Worm (Caenorhabditis elegans) whole organism, L1 larva: Measurements from ENCODE around the gene srd-4.

Experiments
- C16A3.4 ChIP-seq: fragments of 150-350 bp; optimal IDR thresholded peaks from 2 replicates; lab custom pipeline; 2014; ENCODE audit warnings: missing biosample characterization, missing genetic modification characterization
- C34B4.2 ChIP-seq: sonication (generic microtip); optimal IDR thresholded peaks from 2 replicates; lab custom pipeline; 2017; ENCODE audit warnings: mild to moderate bottlenecking, missing genetic modification characterization, missing compliant biosample characterization
- aha-1 ChIP-seq: fragments of 150-350 bp; optimal IDR thresholded peaks from 2 replicates; lab custom pipeline; 2014; ENCODE audit warnings: missing biosample characterization, missing genetic modification characterization
- ama-1 ChIP-seq: fragments of 150-350 bp; optimal IDR thresholded peaks from 2 replicates; lab custom pipeline; 2014
- blmp-1 ChIP-seq: fragments of 150-350 bp; optimal IDR thresholded peaks from 2 replicates; lab custom pipeline; 2014; ENCODE audit warnings: missing biosample characterization, missing genetic modification characterization
- ceh-63 ChIP-seq: fragments of 200-800 bp; sonication (Bioruptor generic); optimal IDR thresholded peaks from 2 replicates; lab custom pipeline; 2018; ENCODE audit warnings: mild to moderate bottlenecking, missing genetic modification characterization, missing compliant biosample characterization
- ceh-82 ChIP-seq, 3 experiments: fragments of 150-350 bp in 1 of 3; sonication (generic microtip) in 2 of 3; optimal IDR thresholded peaks; 2 replicates each; lab custom pipeline; 2014 to 2017; ENCODE audit warnings: missing biosample characterization in 3 of 3, missing genetic modification characterization in 3 of 3
- dpl-1 ChIP-seq, 3 experiments: fragments of 150-350 bp in 2 of 3; sonication (generic microtip) in 1 of 3; optimal IDR thresholded peaks; 2 replicates each; lab custom pipeline; 2014 to 2017; ENCODE audit warnings: missing biosample characterization in 3 of 3, missing genetic modification characterization in 3 of 3, missing genetic modification reagents in 3 of 3
- dsc-1 ChIP-seq: sonication (generic microtip); optimal IDR thresholded peaks from 2 replicates; lab custom pipeline; 2016; ENCODE audit warnings: mild to moderate bottlenecking, missing genetic modification characterization, missing compliant biosample characterization
- efl-1 ChIP-seq, 4 experiments: fragments of 150-350 bp; optimal IDR thresholded peaks in 3 of 4; peaks in 1 of 4; 1 replicate in 1 of 4; 2 replicates in 3 of 4; lab custom pipeline; 2014; ENCODE audit warnings: missing biosample characterization in 2 of 4, missing genetic modification characterization in 2 of 4, missing genetic modification reagents in 2 of 4
- egl-27 ChIP-seq, 2 experiments: fragments of 150-350 bp in 1 of 2; sonication (generic microtip); optimal IDR thresholded peaks; 3 replicates each; lab custom pipeline; 2017 to 2018; ENCODE audit warnings: missing biosample characterization in 2 of 2, missing genetic modification characterization in 2 of 2, missing genetic modification reagents in 2 of 2
- elt-2 ChIP-seq: sonication (generic microtip); optimal IDR thresholded peaks from 2 replicates; lab custom pipeline; 2016; ENCODE audit warnings: missing genetic modification characterization, mild to moderate bottlenecking, inconsistent platforms, missing compliant biosample characterization, missing genetic modification reagents
- elt-3 ChIP-seq, 6 experiments: fragments of 150-350 bp in 1 of 6; sonication (generic microtip); optimal IDR thresholded peaks; 2 replicates each; lab custom pipeline; 2017 to 2018; ENCODE audit warnings: missing biosample characterization in 6 of 6, missing genetic modification characterization in 6 of 6, inconsistent platforms in 1 of 6
- fkh-4 ChIP-seq: sonication (generic microtip); optimal IDR thresholded peaks from 2 replicates; lab custom pipeline; 2016; ENCODE audit warnings: missing compliant biosample characterization, missing genetic modification characterization, borderline replicate concordance
- fkh-8 ChIP-seq: sonication (generic microtip); optimal IDR thresholded peaks from 2 replicates; lab custom pipeline; 2016; ENCODE audit warnings: mild to moderate bottlenecking, missing genetic modification characterization, missing compliant biosample characterization
- fos-1 ChIP-seq: fragments of 150-350 bp; optimal IDR thresholded peaks from 2 replicates; lab custom pipeline; 2014; ENCODE audit warnings: missing biosample characterization, missing genetic modification characterization
- grh-1 ChIP-seq: fragments of 200-800 bp; sonication (Bioruptor generic); IDR thresholded peaks from 2 replicates; pipeline ENCODE4 v1.3.6; 2022; ENCODE audit warnings: missing genetic modification reagents, missing genetic modification characterization, missing compliant biosample characterization
- hlh-4 ChIP-seq: sonication (generic microtip); optimal IDR thresholded peaks from 2 replicates; lab custom pipeline; 2016; ENCODE audit warnings: mild to moderate bottlenecking, missing genetic modification characterization, missing compliant biosample characterization
- irx-1 ChIP-seq: sonication (generic microtip); optimal IDR thresholded peaks from 2 replicates; lab custom pipeline; 2016; ENCODE audit warnings: missing genetic modification characterization, missing compliant biosample characterization
- isw-1 ChIP-seq: fragments of 200-800 bp; sonication (Bioruptor generic); IDR thresholded peaks from 2 replicates; pipeline ENCODE4 v1.3.6; 2022; ENCODE audit warnings: missing genetic modification characterization, missing compliant biosample characterization
- lin-13 ChIP-seq: fragments of 150-350 bp; optimal IDR thresholded peaks from 2 replicates; lab custom pipeline; 2014; ENCODE audit warnings: missing biosample characterization, missing genetic modification reagents, missing genetic modification characterization
- lin-14 ChIP-seq: fragments of 200-800 bp; sonication (Bioruptor generic); optimal IDR thresholded peaks from 2 replicates; lab custom pipeline; 2018; ENCODE audit warnings: mild to moderate bottlenecking, missing genetic modification characterization, moderate library complexity, missing compliant biosample characterization
- lin-35 ChIP-seq, 2 experiments: fragments of 150-350 bp; optimal IDR thresholded peaks; 2 replicates each; lab custom pipeline; 2014; ENCODE audit warnings: missing biosample characterization in 2 of 2, missing genetic modification characterization in 2 of 2, missing genetic modification reagents in 2 of 2
- lin-39 ChIP-seq: fragments of 150-350 bp; optimal IDR thresholded peaks from 2 replicates; lab custom pipeline; 2014; ENCODE audit warnings: missing biosample characterization, missing genetic modification reagents, missing genetic modification characterization
- mdl-1 ChIP-seq, 2 experiments: fragments of 150-350 bp; optimal IDR thresholded peaks; 2 replicates each; lab custom pipeline; 2014 to 2017; ENCODE audit warnings: missing biosample characterization in 2 of 2, missing genetic modification characterization in 2 of 2, inconsistent platforms in 1 of 2
- nhr-11 ChIP-seq: fragments of 150-350 bp; optimal IDR thresholded peaks from 2 replicates; lab custom pipeline; 2014; ENCODE audit warnings: missing biosample characterization, missing genetic modification characterization
- nhr-237 ChIP-seq: fragments of 150-350 bp; optimal IDR thresholded peaks from 2 replicates; lab custom pipeline; 2014; ENCODE audit warnings: missing biosample characterization, missing genetic modification characterization
- nhr-28 ChIP-seq: fragments of 150-350 bp; optimal IDR thresholded peaks from 2 replicates; lab custom pipeline; 2014; ENCODE audit warnings: missing biosample characterization, missing genetic modification characterization
- nhr-47 ChIP-seq: sonication (generic microtip); optimal IDR thresholded peaks from 2 replicates; lab custom pipeline; 2016; ENCODE audit warnings: mild to moderate bottlenecking, missing genetic modification characterization, moderate library complexity, missing compliant biosample characterization
- nhr-71 ChIP-seq: sonication (generic microtip); optimal IDR thresholded peaks from 2 replicates; lab custom pipeline; 2016; ENCODE audit warnings: mild to moderate bottlenecking, missing genetic modification characterization, moderate library complexity, missing compliant biosample characterization
- pag-3 ChIP-seq: sonication (generic microtip); optimal IDR thresholded peaks from 2 replicates; lab custom pipeline; 2017; ENCODE audit warnings: missing genetic modification characterization, mild to moderate bottlenecking, missing compliant biosample characterization, antibody characterized with exemption, borderline replicate concordance; ENCODE audit not compliant: insufficient read depth
- pax-3 ChIP-seq: fragments of 200-800 bp; sonication (Bioruptor generic); optimal IDR thresholded peaks from 2 replicates; lab custom pipeline; 2018; ENCODE audit warnings: mild to moderate bottlenecking, missing genetic modification characterization, moderate library complexity, missing compliant biosample characterization
- pqm-1 ChIP-seq: sonication (generic microtip); optimal IDR thresholded peaks from 3 replicates; lab custom pipeline; 2017; ENCODE audit warnings: missing biosample characterization, missing genetic modification characterization
- rnt-1 ChIP-seq: sonication (generic microtip); optimal IDR thresholded peaks from 2 replicates; lab custom pipeline; 2016; ENCODE audit warnings: mild to moderate bottlenecking, missing genetic modification characterization, moderate library complexity, missing compliant biosample characterization
- snpc-4 ChIP-seq: fragments of 150-350 bp; optimal IDR thresholded peaks from 2 replicates; lab custom pipeline; 2014; ENCODE audit warnings: missing biosample characterization, missing genetic modification characterization
- sup-37 ChIP-seq: fragments of 200-800 bp; sonication (Bioruptor generic); optimal IDR thresholded peaks from 2 replicates; lab custom pipeline; 2018; ENCODE audit warnings: mild to moderate bottlenecking, missing genetic modification characterization, missing compliant biosample characterization
- swsn-7 ChIP-seq: sonication (generic microtip); optimal IDR thresholded peaks from 2 replicates; lab custom pipeline; 2016; ENCODE audit warnings: missing genetic modification characterization, missing compliant biosample characterization
- tlp-1 ChIP-seq: fragments of 150-350 bp; optimal IDR thresholded peaks from 2 replicates; lab custom pipeline; 2014; ENCODE audit warnings: missing biosample characterization, missing genetic modification characterization
- unc-98 ChIP-seq: fragments of 200-800 bp; sonication (Bioruptor generic); IDR thresholded peaks from 2 replicates; pipeline ENCODE4 v1.3.6; 2022; ENCODE audit warnings: missing genetic modification characterization, missing compliant biosample characterization
- vab-15 ChIP-seq: sonication (generic microtip); optimal IDR thresholded peaks from 2 replicates; lab custom pipeline; 2017; ENCODE audit warnings: missing genotype, mild to moderate bottlenecking, missing genetic modification characterization, missing compliant biosample characterization
- zag-1 ChIP-seq: fragments of 150-350 bp; optimal IDR thresholded peaks from 2 replicates; lab custom pipeline; 2014; ENCODE audit warnings: missing biosample characterization, missing genetic modification characterization

srd-4 gene

ce11 chrV:12196659-12197058, 11.9 kb downstream of the srd-4 start:
- TF ChIP-seq grh-1 (GFP tag; lab: Robert Waterston, UW): no peak
- no peak for TF ChIP-seq nhr-237
- no peak for TF ChIP-seq efl-1 (optimal IDR thresholded peaks at IDR 0.05; lab: Kevin White, UChicago)
- TF ChIP-seq efl-1 (GFP tag; optimal IDR thresholded peaks at IDR 0.05 in 1 of 2; lab: Kevin White, UChicago): peak in 1 of 2 experiments; percentile 56
- no peak for TF ChIP-seq fkh-8
- no peak for TF ChIP-seq blmp-1 (tag; lab: Kevin White, UChicago)
- peak; percentile 19 for TF ChIP-seq lin-14 (GFP tag; lab: Kevin White, UChicago)
- TF ChIP-seq lin-13: no peak
- TF ChIP-seq elt-3 (tag; optimal IDR thresholded peaks at IDR 0.05; lab: Kevin White, UChicago): no peak
- TF ChIP-seq fkh-4 (tag; lab: Kevin White, UChicago): no peak
- TF ChIP-seq rnt-1 (tag; lab: Kevin White, UChicago): no peak
- TF ChIP-seq mdl-1 (tag; optimal IDR thresholded peaks at IDR 0.05; lab: Kevin White, UChicago): no peak
- no peak for TF ChIP-seq ceh-63
- TF ChIP-seq vab-15: no peak
- no peak for TF ChIP-seq pax-3 (tag; lab: Kevin White, UChicago)
- TF ChIP-seq ceh-82 (tag; optimal IDR thresholded peaks at IDR 0.05; lab: Kevin White, UChicago): no peak

- TF ChIP-seq pqm-1 (no peak), lin-39 (tag; lab: Kevin White, UChicago) (no peak), dpl-1 (GFP tag; optimal IDR thresholded peaks at IDR 0.05; lab: Kevin White, UChicago) (no peak), isw-1 (GFP tag; lab: Robert Waterston, UW) (no peak), egl-27 (tag; optimal IDR thresholded peaks at IDR 0.05; lab: Kevin White, UChicago) (no peak)
Observed at ce11 chrV:12197748-12198147, 13.0 kb downstream of the srd-4 start.

ce11 chrV:12198545-12198944, 13.8 kb downstream of the srd-4 start, which contains the start of gene lon-3:
Gene lon-3, minus strand, starts transcription at chrV:12198645.
- TF ChIP-seq sup-37 (GFP tag; lab: Kevin White, UChicago) (no peak), aha-1 (no peak), pax-3 (tag; lab: Kevin White, UChicago) (no peak), ama-1 (lab: Kevin White, UChicago) (no peak), lin-35 (GFP tag; optimal IDR thresholded peaks at IDR 0.05; lab: Kevin White, UChicago) (no peak), egl-27 (tag; optimal IDR thresholded peaks at IDR 0.05; lab: Kevin White, UChicago) (no peak), zag-1 (tag; lab: Kevin White, UChicago) (no peak), lin-39 (tag; lab: Kevin White, UChicago) (no peak), snpc-4 (tag; lab: Kevin White, UChicago) (no peak), blmp-1 (tag; lab: Kevin White, UChicago) (no peak)

- peak; percentile 97 for TF ChIP-seq blmp-1 (tag; lab: Kevin White, UChicago)
- TF ChIP-seq elt-3 (tag; optimal IDR thresholded peaks at IDR 0.05; lab: Kevin White, UChicago): peak in 1 of 6 experiments; percentile 92
- no peak for TF ChIP-seq nhr-71 (tag; lab: Kevin White, UChicago)
Observed at ce11 chrV:12199474-12199873, 14.7 kb downstream of the srd-4 start.

- TF ChIP-seq lin-14 (GFP tag; lab: Kevin White, UChicago): peak; percentile 44
- no peak for TF ChIP-seq nhr-71 (tag; lab: Kevin White, UChicago)
- TF ChIP-seq elt-2 (tag; lab: Kevin White, UChicago): peak; percentile 21
- peak; percentile 24 for TF ChIP-seq rnt-1 (tag; lab: Kevin White, UChicago)
- no peak for TF ChIP-seq unc-98
- no peak for TF ChIP-seq elt-3 (tag; optimal IDR thresholded peaks at IDR 0.05; lab: Kevin White, UChicago)
Observed at ce11 chrV:12208678-12209077, 23.9 kb downstream of the srd-4 start.

- TF ChIP-seq C16A3.4 (tag; lab: Kevin White, UChicago) (no peak), nhr-28 (no peak), C34B4.2 (tag; lab: Kevin White, UChicago) (no peak), nhr-237 (no peak), pax-3 (tag; lab: Kevin White, UChicago) (no peak), pag-3 (no peak), nhr-47 (tag; lab: Kevin White, UChicago) (no peak), fos-1 (tag; lab: Kevin White, UChicago) (no peak), dsc-1 (tag; lab: Kevin White, UChicago) (no peak), nhr-11 (tag; lab: Kevin White, UChicago) (no peak), hlh-4 (no peak), swsn-7 (tag; lab: Kevin White, UChicago) (no peak), sup-37 (GFP tag; lab: Kevin White, UChicago) (no peak), tlp-1 (tag; lab: Kevin White, UChicago) (no peak), irx-1 (no peak), lin-13 (no peak)
Observed at ce11 chrV:12209951-12210350, 25.2 kb downstream of the srd-4 start.
